Fruit fly (Drosophila melanogaster) S2 (cell line): Measurements from ENCODE around the gene stv.

Source experiments
- CG8478 ChIP-seq: fragments of >200 bp; optimal IDR thresholded peaks from 2 replicates; lab custom pipeline; 2018
- CTCF ChIP-seq, 2 experiments: fragments of >200 bp; optimal IDR thresholded peaks; 2 replicates each; lab custom pipeline; 2018

The stv gene

dm6 chr3L:13494363-13495015 is 17.1 kb downstream of the stv start:
- TF ChIP-seq CG8478 (no peak), CTCF (optimal IDR thresholded peaks at IDR 0.05; lab: Kevin White, UChicago) (no peak)

DNA sequence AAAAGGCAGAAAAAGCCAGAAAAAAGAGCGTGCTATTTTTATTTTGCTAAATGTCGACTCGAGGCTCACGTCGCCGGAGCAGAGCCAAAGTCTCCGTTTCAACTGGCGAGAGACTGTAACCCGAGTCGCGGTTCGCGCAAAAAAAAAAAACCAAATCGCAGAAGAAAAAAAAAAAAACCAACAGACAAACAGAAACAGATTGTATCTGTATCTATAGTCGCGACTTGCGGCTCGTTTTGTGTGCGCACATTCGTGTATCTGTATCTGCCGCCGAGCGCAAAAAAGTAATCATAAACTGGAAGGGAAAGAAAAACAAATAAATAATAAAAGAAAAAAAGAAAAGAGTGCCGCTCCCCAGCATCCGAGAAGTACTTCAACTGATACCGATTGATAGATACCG is 17.7 kb downstream of the stv start:
- TF ChIP-seq CTCF (optimal IDR thresholded peaks at IDR 0.05; lab: Kevin White, UChicago) (no peak), CG8478 (no peak)

- no peak for TF ChIP-seq CTCF (optimal IDR thresholded peaks at IDR 0.05; lab: Kevin White, UChicago)
- no peak for TF ChIP-seq CG8478
Measured at dm6 chr3L:13497720-13498355, 20.5 kb downstream of the stv start.

- TF ChIP-seq CTCF (optimal IDR thresholded peaks at IDR 0.05; lab: Kevin White, UChicago) (no peak), CG8478 (no peak)
Measured at dm6 chr3L:13499531-13499930, 22.2 kb downstream of the stv start.

DNA sequence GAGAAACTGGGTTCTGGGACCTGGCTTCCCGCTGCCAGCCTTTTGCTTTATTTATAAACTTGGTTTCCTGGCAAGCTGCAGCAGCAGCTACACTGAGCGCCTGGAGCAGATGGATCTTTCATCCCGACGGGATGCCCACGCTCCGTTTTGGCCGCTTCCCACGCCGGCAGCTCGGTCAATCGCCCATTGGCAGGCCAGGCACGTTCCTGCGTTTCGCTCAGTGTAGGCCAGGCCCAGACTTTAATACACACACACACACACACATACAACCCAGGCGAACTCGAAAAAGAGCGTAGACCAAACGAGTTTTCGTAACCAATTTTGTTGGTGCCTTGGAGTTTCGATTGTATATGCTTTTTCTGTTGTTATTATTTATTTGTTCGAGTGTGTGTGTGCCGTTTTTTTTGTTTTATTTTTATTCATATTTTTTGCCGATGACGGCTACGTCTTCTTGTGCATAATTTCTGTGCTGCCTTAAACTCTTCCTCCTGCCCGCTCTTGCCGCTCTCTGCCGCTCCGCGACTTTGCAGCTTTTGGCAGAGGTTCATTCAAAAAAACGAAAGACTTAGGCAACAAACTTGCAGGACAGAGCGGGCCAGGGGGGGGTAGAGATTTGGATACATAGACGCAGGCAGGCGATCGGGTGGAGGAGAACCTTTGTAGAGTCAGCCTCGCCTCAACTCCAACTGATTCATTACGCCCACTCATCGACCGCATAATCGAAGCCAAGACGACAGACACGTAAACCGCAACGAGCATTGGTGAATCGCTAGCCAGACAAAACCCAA is 22.8 kb downstream of the stv start:
- TF ChIP-seq CG8478 (no peak), CTCF (optimal IDR thresholded peaks at IDR 0.05; lab: Kevin White, UChicago) (no peak)

dm6 chr3L:13502484-13503109 is 25.3 kb downstream of the stv start, which contains the start of gene Spt20:
Gene Spt20, plus strand, starts transcription at chr3L:13502707.
- TF ChIP-seq CTCF (optimal IDR thresholded peaks at IDR 0.05; lab: Kevin White, UChicago) (peak; percentile 29 to 49), CG8478 (no peak)

dm6 chr3L:13503631-13504030 is 26.3 kb downstream of the stv start:
- no peak for TF ChIP-seq CG8478
- TF ChIP-seq CTCF (optimal IDR thresholded peaks at IDR 0.05; lab: Kevin White, UChicago) = no peak

dm6 chr3L:13513112-13513538 is 35.8 kb downstream of the stv start, which contains the start of the genes Vps36 and Liprin-beta:
Gene Vps36, minus strand, starts transcription at chr3L:13513112.
Gene Liprin-beta, plus strand, starts transcription at chr3L:13513254.
- no peak for TF ChIP-seq CG8478
- TF ChIP-seq CTCF (optimal IDR thresholded peaks at IDR 0.05; lab: Kevin White, UChicago) = no peak

- TF ChIP-seq CTCF (optimal IDR thresholded peaks at IDR 0.05; lab: Kevin White, UChicago) (no peak), CG8478 (no peak)
Measured at dm6 chr3L:13519555-13520284, 42.4 kb downstream of the stv start, which contains the start of gene CG10710. Gene CG10710, minus strand, starts transcription at chr3L:13519605.
